Fruit fly (Drosophila melanogaster) whole organism, prepupa: Measurements from ENCODE around the gene mab-21.

Source experiments
- CG10631 ChIP-seq: fragments of 200-800 bp; sonication (Bioruptor generic); optimal IDR thresholded peaks from 2 replicates; lab custom pipeline; 2016; ENCODE audit warnings: missing biosample characterization, missing genetic modification characterization
- CG10669 ChIP-seq: fragments of 200-800 bp; sonication (Bioruptor generic); optimal IDR thresholded peaks from 3 replicates; lab custom pipeline; 2018; ENCODE audit warnings: missing biosample characterization, mild to moderate bottlenecking, missing genetic modification characterization, moderate library complexity
- CG11762 ChIP-seq: fragments of 200-800 bp; sonication (Bioruptor generic); optimal IDR thresholded peaks from 3 replicates; lab custom pipeline; 2016; ENCODE audit warnings: missing biosample characterization, missing genetic modification characterization; ENCODE audit not compliant: insufficient read depth
- CG15336 ChIP-seq: fragments of 200-800 bp; sonication (Bioruptor generic); IDR thresholded peaks from 2 replicates; pipeline ENCODE4 v1.3.6; 2022; ENCODE audit warnings: missing biosample characterization, missing genetic modification characterization
- CG1621 ChIP-seq: fragments of 200-800 bp; sonication (Bioruptor generic); optimal IDR thresholded peaks from 3 replicates; lab custom pipeline; 2018; ENCODE audit warnings: missing biosample characterization, mild to moderate bottlenecking, missing genetic modification characterization
- CG16779 ChIP-seq: fragments of 200-800 bp; sonication (Bioruptor generic); optimal IDR thresholded peaks from 3 replicates; lab custom pipeline; 2017; ENCODE audit warnings: missing biosample characterization, mild to moderate bottlenecking, missing genetic modification characterization
- CG3032 ChIP-seq: fragments of 200-800 bp; optimal IDR thresholded peaks from 2 replicates; lab custom pipeline; 2019; ENCODE audit warnings: missing biosample characterization, mild to moderate bottlenecking, missing genetic modification characterization, moderate library complexity
- CG34406 ChIP-seq: fragments of 200-800 bp; sonication (Bioruptor generic); optimal IDR thresholded peaks from 3 replicates; lab custom pipeline; 2016; ENCODE audit warnings: missing biosample characterization, missing genetic modification characterization
- CG3919 ChIP-seq: fragments of 200-800 bp; sonication (Bioruptor generic); optimal IDR thresholded peaks from 3 replicates; lab custom pipeline; 2016; ENCODE audit warnings: missing biosample characterization, missing genetic modification characterization
- CG4318 ChIP-seq: fragments of 200-800 bp; sonication (Bioruptor generic); optimal IDR thresholded peaks from 3 replicates; lab custom pipeline; 2017; ENCODE audit warnings: missing biosample characterization, mild to moderate bottlenecking, missing genetic modification characterization
- CG6163 ChIP-seq: fragments of 200-800 bp; sonication (Bioruptor generic); IDR thresholded peaks from 3 replicates; pipeline ENCODE4 v1.3.6; 2022; ENCODE audit warnings: missing biosample characterization, missing genetic modification characterization
- CG6276 ChIP-seq: fragments of 200-800 bp; sonication (Bioruptor generic); optimal IDR thresholded peaks from 2 replicates; lab custom pipeline; 2017; ENCODE audit warnings: missing biosample characterization, mild to moderate bottlenecking, missing genetic modification characterization
- CG6792 ChIP-seq: fragments of 200-800 bp; sonication (Bioruptor generic); optimal IDR thresholded peaks from 3 replicates; lab custom pipeline; 2016; ENCODE audit warnings: missing biosample characterization, missing genetic modification characterization
- CG6808 ChIP-seq: fragments of 200-800 bp; sonication (Bioruptor generic); optimal IDR thresholded peaks from 3 replicates; lab custom pipeline; 2017; ENCODE audit warnings: missing biosample characterization, missing genetic modification characterization, mild to moderate bottlenecking, moderate library complexity, missing genetic modification reagents
- CG6854 ChIP-seq: fragments of 200-800 bp; sonication (Bioruptor generic); optimal IDR thresholded peaks from 2 replicates; lab custom pipeline; 2017; ENCODE audit warnings: missing biosample characterization, mild to moderate bottlenecking, missing genetic modification characterization
- CG7368 ChIP-seq: fragments of 200-800 bp; sonication (Bioruptor generic); optimal IDR thresholded peaks from 3 replicates; lab custom pipeline; 2016; ENCODE audit warnings: missing biosample characterization, missing genetic modification characterization
- CG8119 ChIP-seq: fragments of 200-800 bp; sonication (Bioruptor generic); IDR thresholded peaks from 3 replicates; pipeline ENCODE4 v1.3.6; 2022; ENCODE audit warnings: missing biosample characterization, missing genetic modification characterization
- CG8319 ChIP-seq: fragments of 200-800 bp; sonication (Bioruptor generic); optimal IDR thresholded peaks from 3 replicates; lab custom pipeline; 2016; ENCODE audit warnings: missing biosample characterization, missing genetic modification characterization
- CG8632 ChIP-seq: fragments of 200-800 bp; sonication (Bioruptor generic); optimal IDR thresholded peaks from 3 replicates; lab custom pipeline; 2016; ENCODE audit warnings: missing biosample characterization, missing genetic modification characterization
- CG9139 ChIP-seq: fragments of 200-800 bp; sonication (Bioruptor generic); optimal IDR thresholded peaks from 3 replicates; lab custom pipeline; 2017; ENCODE audit warnings: missing biosample characterization, mild to moderate bottlenecking, missing genetic modification characterization
- Eip75B ChIP-seq: fragments of 200-800 bp; sonication (Bioruptor generic); optimal IDR thresholded peaks from 3 replicates; lab custom pipeline; 2016; ENCODE audit warnings: missing biosample characterization, missing genetic modification characterization
- Eip78C ChIP-seq: fragments of 200-800 bp; sonication (Bioruptor generic); peaks from one replicate; lab custom pipeline; 2016; ENCODE audit warnings: missing biosample characterization, missing genetic modification characterization
- Eip93F ChIP-seq: fragments of 200-800 bp; sonication (Bioruptor generic); optimal IDR thresholded peaks from 2 replicates; lab custom pipeline; 2016; ENCODE audit warnings: missing biosample characterization, mild to moderate bottlenecking, missing genetic modification characterization
- Ets21C ChIP-seq: fragments of 200-800 bp; sonication (Bioruptor generic); optimal IDR thresholded peaks from 3 replicates; lab custom pipeline; 2016; ENCODE audit warnings: missing biosample characterization, missing genetic modification characterization
- Gug ChIP-seq: fragments of 200-800 bp; sonication (Bioruptor generic); IDR thresholded peaks from 2 replicates; pipeline ENCODE4 v1.3.6; 2022; ENCODE audit warnings: missing biosample characterization, missing genetic modification characterization
- Hr38 ChIP-seq: sonication (Bioruptor generic); optimal IDR thresholded peaks from 2 replicates; lab custom pipeline; 2016; ENCODE audit warnings: missing biosample characterization, missing genetic modification characterization
- Hr39 ChIP-seq: fragments of 200-800 bp; sonication (Bioruptor generic); optimal IDR thresholded peaks from 2 replicates; lab custom pipeline; 2016; ENCODE audit warnings: missing biosample characterization, missing genetic modification characterization
- Hr4 ChIP-seq: fragments of 200-800 bp; sonication (Bioruptor generic); optimal IDR thresholded peaks from 3 replicates; lab custom pipeline; 2016; ENCODE audit warnings: missing biosample characterization, missing genetic modification characterization
- Lpt ChIP-seq: fragments of 200-800 bp; sonication (Bioruptor generic); optimal IDR thresholded peaks from 3 replicates; lab custom pipeline; 2016; ENCODE audit warnings: missing biosample characterization, missing genetic modification characterization
- Met ChIP-seq: fragments of 200-800 bp; sonication (Bioruptor generic); optimal IDR thresholded peaks from 3 replicates; lab custom pipeline; 2016; ENCODE audit warnings: missing biosample characterization, missing genetic modification characterization
- Smox ChIP-seq: fragments of 200-800 bp; sonication (Bioruptor generic); optimal IDR thresholded peaks from 3 replicates; lab custom pipeline; 2016; ENCODE audit warnings: missing biosample characterization, missing genetic modification characterization
- Sox102F ChIP-seq: fragments of 200-800 bp; sonication (Bioruptor generic); optimal IDR thresholded peaks from 2 replicates; lab custom pipeline; 2016; ENCODE audit warnings: missing biosample characterization, mild to moderate bottlenecking, missing genetic modification characterization
- Sox14 ChIP-seq: fragments of 200-800 bp; sonication (Bioruptor generic); optimal IDR thresholded peaks from 3 replicates; lab custom pipeline; 2016; ENCODE audit warnings: missing biosample characterization, missing genetic modification characterization
- acj6 ChIP-seq: fragments of 200-800 bp; sonication (Bioruptor generic); optimal IDR thresholded peaks from 3 replicates; lab custom pipeline; 2016; ENCODE audit warnings: missing biosample characterization, missing genetic modification characterization
- cyc ChIP-seq: fragments of 200-800 bp; sonication (Bioruptor generic); optimal IDR thresholded peaks from 3 replicates; lab custom pipeline; 2016; ENCODE audit warnings: missing biosample characterization, missing genetic modification characterization
- dac ChIP-seq: fragments of 200-800 bp; sonication (Bioruptor generic); optimal IDR thresholded peaks from 2 replicates; lab custom pipeline; 2017; ENCODE audit warnings: missing biosample characterization, mild to moderate bottlenecking, missing genetic modification characterization
- dsx ChIP-seq: fragments of 200-800 bp; optimal IDR thresholded peaks from 3 replicates; lab custom pipeline; 2019; ENCODE audit warnings: missing biosample characterization, mild to moderate bottlenecking, missing genetic modification characterization, moderate library complexity; ENCODE audit not compliant: poor library complexity, severe bottlenecking
- esn ChIP-seq: fragments of 200-800 bp; sonication (Bioruptor generic); optimal IDR thresholded peaks from 2 replicates; lab custom pipeline; 2016; ENCODE audit warnings: missing biosample characterization, mild to moderate bottlenecking, missing genetic modification characterization, moderate library complexity
- fd59A ChIP-seq: fragments of 200-800 bp; sonication (Bioruptor generic); optimal IDR thresholded peaks from 2 replicates; lab custom pipeline; 2017; ENCODE audit warnings: missing biosample characterization, mild to moderate bottlenecking, missing genetic modification characterization, missing genetic modification reagents
- fd85E ChIP-seq: fragments of 200-800 bp; sonication (Bioruptor generic); optimal IDR thresholded peaks from 3 replicates; lab custom pipeline; 2016; ENCODE audit warnings: missing biosample characterization, missing genetic modification characterization
- fkh ChIP-seq: fragments of 200-800 bp; sonication (Bioruptor generic); optimal IDR thresholded peaks from 3 replicates; lab custom pipeline; 2017; ENCODE audit warnings: missing biosample characterization, mild to moderate bottlenecking, missing genetic modification characterization, moderate library complexity
- lz ChIP-seq: fragments of 200-800 bp; sonication (Bioruptor generic); optimal IDR thresholded peaks from 3 replicates; lab custom pipeline; 2016; ENCODE audit warnings: missing biosample characterization, missing genetic modification characterization
- net ChIP-seq: fragments of 200-800 bp; sonication (Bioruptor generic); optimal IDR thresholded peaks from 3 replicates; lab custom pipeline; 2016; ENCODE audit warnings: missing biosample characterization, missing genetic modification characterization
- pdm3 ChIP-seq: fragments of 200-800 bp; sonication (Bioruptor generic); optimal IDR thresholded peaks from 3 replicates; lab custom pipeline; 2016; ENCODE audit warnings: missing biosample characterization, missing genetic modification characterization
- svp ChIP-seq: fragments of 200-800 bp; sonication (Bioruptor generic); peaks from one replicate; lab custom pipeline; 2016; ENCODE audit warnings: missing biosample characterization, missing genetic modification characterization
- topi ChIP-seq: fragments of 200-800 bp; sonication (Bioruptor generic); optimal IDR thresholded peaks from 3 replicates; lab custom pipeline; 2016; ENCODE audit warnings: missing biosample characterization, missing genetic modification characterization
- vri ChIP-seq: fragments of 200-800 bp; sonication (Bioruptor generic); optimal IDR thresholded peaks from 3 replicates; lab custom pipeline; 2016; ENCODE audit warnings: missing biosample characterization, mild to moderate bottlenecking, missing genetic modification characterization

mab-21 gene

DNA sequence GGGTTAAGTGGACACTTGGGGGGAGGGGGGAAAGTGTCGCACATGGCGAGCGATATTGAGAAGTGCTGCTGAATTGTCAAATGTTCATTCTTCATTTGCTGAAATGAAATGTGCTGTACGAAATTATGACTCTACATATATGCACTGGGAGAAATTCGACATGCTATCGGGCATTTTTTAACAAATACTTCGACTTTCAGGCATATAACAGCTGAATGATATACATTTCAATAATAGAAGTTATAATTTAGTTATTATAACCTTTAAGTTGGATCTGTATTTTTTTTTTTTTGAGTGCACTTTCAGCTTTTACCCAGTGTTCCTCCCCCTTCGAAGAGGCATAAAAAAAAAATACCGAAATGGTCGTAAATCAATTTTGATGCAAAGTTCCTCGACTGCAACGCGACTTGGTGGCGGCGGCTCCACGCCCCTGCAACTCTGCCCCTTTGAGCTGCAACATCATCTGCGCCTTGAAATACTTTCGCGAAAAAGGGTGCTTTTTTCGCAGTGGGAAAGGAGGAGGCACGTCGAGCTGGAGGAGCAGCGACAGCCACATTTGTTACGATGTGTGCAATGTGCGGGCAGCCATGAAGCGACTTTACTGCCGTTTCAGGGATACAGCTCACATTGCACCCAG, 39.5 kb downstream of the mab-21 start (continued):
- TF ChIP-seq CG6163 (GFP tag; lab: Robert Waterston, UW) (peak; percentile 93), Eip75B (GFP tag; lab: Kevin White, UChicago) (peak; percentile 5), Hr39 (GFP tag; lab: Kevin White, UChicago) (peak; percentile 72), Smox (GFP tag; lab: Kevin White, UChicago) (peak; percentile 73), topi (GFP tag; lab: Kevin White, UChicago) (peak; percentile 81), Lpt (GFP tag; lab: Kevin White, UChicago) (peak; percentile 16), CG11762 (GFP tag; lab: Kevin White, UChicago) (peak; percentile 58), pdm3 (GFP tag; lab: Kevin White, UChicago) (peak; percentile 77), Hr4 (GFP tag; lab: Kevin White, UChicago) (peak; percentile 9), CG16779 (peak; percentile 6), CG4318 (peak; percentile 9), CG1621 (peak; percentile 70), fd59A (GFP tag; lab: Kevin White, UChicago) (peak; percentile 66), Sox14 (GFP tag; lab: Kevin White, UChicago) (peak; percentile 62), CG3919 (GFP tag; lab: Kevin White, UChicago) (peak; percentile 77), CG6854 (GFP tag; lab: Kevin White, UChicago) (no peak), CG10669 (GFP tag; lab: Kevin White, UChicago) (peak; percentile 75), lz (GFP tag; lab: Kevin White, UChicago) (peak; percentile 55)
- TF ChIP-seq, all 60 proteins: peak for 55

- TF ChIP-seq vri (GFP tag; lab: Kevin White, UChicago) (no peak), Lpt (GFP tag; lab: Kevin White, UChicago) (peak; percentile 82), CG4318 (peak; percentile 78), CG34406 (peak; percentile 11), CG9139 (GFP tag; lab: Kevin White, UChicago) (peak; percentile 33), fd59A (GFP tag; lab: Kevin White, UChicago) (peak; percentile 64), lz (GFP tag; lab: Kevin White, UChicago) (peak; percentile 59), Eip78C (GFP tag; lab: Kevin White, UChicago) (peak; percentile 86), CG16779 (peak; percentile 36), CG8632 (peak; percentile 36), CG15336 (GFP tag; lab: Robert Waterston, UW) (peak; percentile 87), CG6276 (GFP tag; lab: Kevin White, UChicago) (no peak), CG11762 (GFP tag; lab: Kevin White, UChicago) (peak; percentile 40), fkh (no peak), Hr39 (GFP tag; lab: Kevin White, UChicago) (peak; percentile 66), dac (GFP tag; lab: Kevin White, UChicago) (peak; percentile 86), cyc (peak; percentile 63), Ets21C (GFP tag; lab: Kevin White, UChicago) (peak; percentile 37), Met (GFP tag; lab: Kevin White, UChicago) (peak; percentile 36), CG8119 (GFP tag; lab: Robert Waterston, UW) (peak; percentile 85), Eip93F (GFP tag; lab: Kevin White, UChicago) (no peak), Smox (GFP tag; lab: Kevin White, UChicago) (peak; percentile 49), CG8319 (GFP tag; lab: Kevin White, UChicago) (peak; percentile 36), fd85E (GFP tag; lab: Kevin White, UChicago) (no peak), CG7368 (GFP tag; lab: Kevin White, UChicago) (peak; percentile 55), CG6792 (GFP tag; lab: Kevin White, UChicago) (peak; percentile 56), svp (GFP tag; lab: Kevin White, UChicago) (peak; percentile 51), acj6 (GFP tag; lab: Kevin White, UChicago) (peak; percentile 66), Sox102F (GFP tag; lab: Kevin White, UChicago) (peak; percentile 41), Gug (GFP tag; lab: Robert Waterston, UW) (peak; percentile 82), Hr38 (peak; percentile 21), CG6808 (GFP tag; lab: Kevin White, UChicago) (peak; percentile 52), CG10631 (GFP tag; lab: Kevin White, UChicago) (peak; percentile 76), Eip75B (GFP tag; lab: Kevin White, UChicago) (peak; percentile 59), CG3919 (GFP tag; lab: Kevin White, UChicago) (peak; percentile 75), net (GFP tag; lab: Kevin White, UChicago) (peak; percentile 68), esn (GFP tag; lab: Kevin White, UChicago) (peak; percentile 59), CG3032 (peak; percentile 67), Hr4 (GFP tag; lab: Kevin White, UChicago) (peak; percentile 90), dsx (peak; percentile 51), CG1621 (peak; percentile 71), CG10669 (GFP tag; lab: Kevin White, UChicago) (peak; percentile 66)
Observed at dm6 chrX:5972030-5972429, 41.0 kb downstream of the mab-21 start.
